Fruit fly (Drosophila melanogaster) whole organism, pupa: ENCODE data around the gene CG17816.

Experiments
- CG10348 ChIP-seq: fragments of 200-800 bp; sonication (Bioruptor generic); IDR thresholded peaks from 2 replicates; pipeline ENCODE4 v1.3.6; 2022; ENCODE audit warnings: missing biosample characterization, missing genetic modification characterization
- CG12605 ChIP-seq: fragments of 200-800 bp; sonication (Bioruptor generic); IDR thresholded peaks from 2 replicates; pipeline ENCODE4 v1.3.6; 2022; ENCODE audit warnings: missing biosample characterization, missing genetic modification characterization
- CG13204 ChIP-seq: fragments of 200-800 bp; sonication (Bioruptor generic); optimal IDR thresholded peaks from 2 replicates; lab custom pipeline; 2018; ENCODE audit warnings: missing biosample characterization, mild to moderate bottlenecking, missing genetic modification characterization, moderate library complexity
- CG14655 ChIP-seq: fragments of 200-800 bp; sonication (Bioruptor generic); optimal IDR thresholded peaks from 3 replicates; lab custom pipeline; 2017; ENCODE audit warnings: mild to moderate bottlenecking, missing biosample characterization, missing genetic modification reagents, missing genetic modification characterization
- CG15710 ChIP-seq: fragments of 200-800 bp; sonication (Bioruptor generic); optimal IDR thresholded peaks from 2 replicates; lab custom pipeline; 2018; ENCODE audit warnings: missing biosample characterization, mild to moderate bottlenecking, missing genetic modification characterization, moderate library complexity
- CG17806 ChIP-seq: fragments of 200-800 bp; sonication (Bioruptor generic); optimal IDR thresholded peaks from 2 replicates; lab custom pipeline; 2018; ENCODE audit warnings: missing biosample characterization, mild to moderate bottlenecking, missing genetic modification characterization, moderate library complexity
- CG32121 ChIP-seq: fragments of 200-800 bp; sonication (Bioruptor generic); IDR thresholded peaks from 2 replicates; pipeline ENCODE4 v1.3.6; 2022; ENCODE audit warnings: missing biosample characterization, missing genetic modification characterization
- CG34367 ChIP-seq: fragments of 200-800 bp; sonication (Bioruptor generic); optimal IDR thresholded peaks from 2 replicates; lab custom pipeline; 2018; ENCODE audit warnings: missing biosample characterization, mild to moderate bottlenecking, missing genetic modification characterization
- CG4496 ChIP-seq: fragments of 200-800 bp; sonication (Bioruptor generic); IDR thresholded peaks from 3 replicates; pipeline ENCODE4 v1.3.6; 2022; ENCODE audit warnings: missing biosample characterization, missing genetic modification characterization
- CG8159 ChIP-seq: fragments of 200-800 bp; sonication (Bioruptor generic); optimal IDR thresholded peaks from 3 replicates; lab custom pipeline; 2018; ENCODE audit warnings: missing biosample characterization, mild to moderate bottlenecking, missing genetic modification characterization, moderate library complexity
- CG8301 ChIP-seq: fragments of 200-800 bp; sonication (Bioruptor generic); optimal IDR thresholded peaks from 2 replicates; lab custom pipeline; 2018; ENCODE audit warnings: missing biosample characterization, mild to moderate bottlenecking, missing genetic modification characterization
- CG9948 ChIP-seq: fragments of 200-800 bp; sonication (Bioruptor generic); optimal IDR thresholded peaks from 2 replicates; lab custom pipeline; 2018; ENCODE audit warnings: missing biosample characterization, mild to moderate bottlenecking, missing genetic modification characterization, moderate library complexity
- D1 ChIP-seq: fragments of 200-800 bp; sonication (Bioruptor generic); optimal IDR thresholded peaks from 2 replicates; lab custom pipeline; 2018; ENCODE audit warnings: missing biosample characterization, mild to moderate bottlenecking, missing genetic modification characterization, moderate library complexity
- EcR ChIP-seq: fragments of 200-800 bp; sonication (Bioruptor generic); optimal IDR thresholded peaks from 3 replicates; lab custom pipeline; 2019; ENCODE audit warnings: missing biosample characterization, missing genetic modification characterization, mild to moderate bottlenecking, moderate library complexity, missing genetic modification reagents
- Ets98B ChIP-seq: fragments of 200-800 bp; sonication (Bioruptor generic); IDR thresholded peaks from 2 replicates; pipeline ENCODE4 v1.3.6; 2022; ENCODE audit warnings: missing biosample characterization, missing genetic modification characterization
- Pif1A ChIP-seq: fragments of 200-800 bp; sonication (Bioruptor generic); optimal IDR thresholded peaks from 3 replicates; lab custom pipeline; 2016; ENCODE audit warnings: missing biosample characterization, missing genetic modification characterization
- Pif1B ChIP-seq: fragments of 200-800 bp; sonication (Bioruptor generic); optimal IDR thresholded peaks from 3 replicates; lab custom pipeline; 2016; ENCODE audit warnings: missing biosample characterization, missing genetic modification characterization
- Snoo ChIP-seq: fragments of 200-800 bp; sonication (Bioruptor generic); optimal IDR thresholded peaks from 3 replicates; lab custom pipeline; 2017; ENCODE audit warnings: missing biosample characterization, mild to moderate bottlenecking, missing genetic modification characterization, inconsistent platforms
- fd96Ca ChIP-seq: fragments of 200-800 bp; sonication (Bioruptor generic); IDR thresholded peaks from 3 replicates; pipeline ENCODE4 v1.3.6; 2022; ENCODE audit warnings: missing biosample characterization, missing genetic modification characterization
- gl ChIP-seq: fragments of 200-800 bp; sonication (Bioruptor generic); optimal IDR thresholded peaks from 2 replicates; lab custom pipeline; 2018; ENCODE audit warnings: missing biosample characterization, mild to moderate bottlenecking, missing genetic modification characterization
- rn ChIP-seq: fragments of 200-800 bp; sonication (Bioruptor generic); IDR thresholded peaks from 2 replicates; pipeline ENCODE4 v1.3.6; 2022; ENCODE audit warnings: missing biosample characterization, missing genetic modification characterization

CG17816 gene

dm6 chr3R:7886167-7886858, at the start of gene CG17816:
TSS of gene CG17816 (minus strand) at chr3R:7886733.
- TF ChIP-seq CG13204 (peak; percentile 12), EcR (GFP tag; lab: Kevin White, UChicago) (peak; percentile 28), CG12605 (no peak; the same call in 1 of the 2 replicates), CG4496 (peak; percentile 61; the same call in 2 of the 3 replicates)

DNA sequence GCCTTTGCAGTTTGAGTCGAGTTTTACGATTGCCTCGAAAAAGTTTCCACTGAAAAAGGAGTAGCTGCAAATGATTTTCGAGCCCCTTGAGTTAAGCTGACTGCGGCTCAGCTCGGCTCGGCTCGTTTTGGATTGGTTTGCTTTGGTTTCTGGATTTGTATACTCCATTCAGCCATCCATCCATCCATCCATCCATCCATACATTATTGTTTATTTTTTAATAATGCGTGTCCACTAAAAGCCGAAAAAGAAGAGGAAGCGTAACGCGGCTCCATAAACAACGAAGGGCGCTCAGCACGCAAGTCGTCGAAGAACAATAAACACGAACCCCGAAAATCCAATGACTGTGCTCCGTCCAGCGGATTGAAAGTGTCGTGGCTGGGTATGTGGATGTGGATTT, 39.8 kb upstream of the CG17816 start:
- TF ChIP-seq CG17806 (tag; lab: Kevin White, UChicago), result no peak
- no peak for TF ChIP-seq rn (GFP tag; lab: Robert Waterston, UW)
- TF ChIP-seq CG8301, result no peak
- TF ChIP-seq CG14655 (GFP tag; lab: Kevin White, UChicago), result no peak
- TF ChIP-seq CG9948 (tag; lab: Kevin White, UChicago), result no peak
- TF ChIP-seq CG4496, result no peak
- TF ChIP-seq gl (tag; lab: Kevin White, UChicago), result no peak
- TF ChIP-seq CG15710 (tag; lab: Kevin White, UChicago), result no peak
- TF ChIP-seq CG13204, result no peak
- no peak for TF ChIP-seq CG8159 (tag; lab: Kevin White, UChicago)
- TF ChIP-seq fd96Ca (GFP tag; lab: Robert Waterston, UW), result no peak
- TF ChIP-seq CG34367 (tag; lab: Kevin White, UChicago), result no peak
- no peak for TF ChIP-seq Pif1A (GFP tag; lab: Kevin White, UChicago)
- TF ChIP-seq EcR (GFP tag; lab: Kevin White, UChicago), result no peak
- no peak for TF ChIP-seq CG32121 (GFP tag; lab: Robert Waterston, UW)
- TF ChIP-seq CG12605, result no peak
- TF ChIP-seq Pif1B (GFP tag; lab: Kevin White, UChicago), result no peak

- TF ChIP-seq CG32121 (GFP tag; lab: Robert Waterston, UW) (no peak), Snoo (tag; lab: Kevin White, UChicago) (no peak), CG8301 (no peak), Pif1B (GFP tag; lab: Kevin White, UChicago) (no peak), EcR (GFP tag; lab: Kevin White, UChicago) (no peak), CG8159 (tag; lab: Kevin White, UChicago) (no peak), CG13204 (no peak), rn (GFP tag; lab: Robert Waterston, UW) (no peak), CG17806 (tag; lab: Kevin White, UChicago) (no peak), Pif1A (GFP tag; lab: Kevin White, UChicago) (no peak), CG15710 (tag; lab: Kevin White, UChicago) (no peak), Ets98B (no peak), D1 (no peak), CG4496 (no peak), fd96Ca (GFP tag; lab: Robert Waterston, UW) (no peak), CG34367 (tag; lab: Kevin White, UChicago) (no peak), gl (tag; lab: Kevin White, UChicago) (no peak), CG9948 (tag; lab: Kevin White, UChicago) (no peak)
These were observed 33.7 kb upstream of the CG17816 start, which contains the start of the genes CG10445 and lds for dm6 chr3R:7920196-7920595. TSS of gene CG10445 (minus strand) at chr3R:7920299. TSS of gene lds (plus strand) at chr3R:7920431.

DNA sequence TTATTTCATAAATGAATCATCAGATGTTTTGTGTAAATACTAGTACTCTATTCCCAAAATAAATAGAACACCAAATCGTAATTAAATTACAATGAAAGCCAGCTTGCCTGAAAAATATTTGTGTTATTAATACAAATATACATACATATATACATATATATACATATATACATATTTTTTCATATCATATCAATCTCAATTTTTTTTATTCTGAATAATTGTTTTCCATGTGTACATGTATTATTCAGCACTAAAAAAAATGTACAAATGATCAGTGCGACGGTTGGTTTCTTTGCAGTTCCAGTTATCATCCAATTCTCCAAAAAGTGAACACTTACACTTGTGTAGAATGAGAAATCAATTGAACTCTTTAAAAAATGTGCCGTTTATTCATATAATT, 27.0 kb upstream of the CG17816 start, which contains the start of gene kipf:
TSS of gene kipf (plus strand) at position 301 of the 400 bp plus-strand sequence.
- TF ChIP-seq Pif1A (GFP tag; lab: Kevin White, UChicago) (no peak), CG32121 (GFP tag; lab: Robert Waterston, UW) (no peak), CG9948 (tag; lab: Kevin White, UChicago) (no peak), CG8301 (no peak), CG4496 (no peak), rn (GFP tag; lab: Robert Waterston, UW) (no peak), gl (tag; lab: Kevin White, UChicago) (no peak), CG17806 (tag; lab: Kevin White, UChicago) (no peak), Pif1B (GFP tag; lab: Kevin White, UChicago) (no peak), EcR (GFP tag; lab: Kevin White, UChicago) (no peak), CG13204 (no peak)

DNA sequence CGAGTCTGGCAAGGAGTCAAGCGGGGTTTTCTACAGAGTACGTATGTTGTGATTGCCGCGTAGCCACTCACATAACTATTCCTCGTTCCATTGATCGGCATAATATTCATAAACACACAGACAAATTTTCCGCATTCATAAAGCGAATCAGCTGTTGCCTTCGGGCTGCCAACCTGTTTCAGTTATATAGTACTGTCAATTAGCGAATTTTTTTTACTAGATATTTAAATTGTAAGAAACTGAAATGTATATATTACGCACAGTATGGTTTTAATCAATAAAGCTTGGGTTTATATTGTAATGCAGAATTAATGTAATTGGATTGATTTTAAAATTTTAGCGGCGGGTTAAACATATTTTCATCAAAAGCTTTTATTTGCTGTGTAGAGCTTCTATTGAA, 26.6 kb upstream of the CG17816 start, which contains the start of gene Rfk:
TSS of gene Rfk (minus strand) at position 152 of the 400 bp plus-strand sequence.
- TF ChIP-seq CG4496, result no peak
- TF ChIP-seq EcR (GFP tag; lab: Kevin White, UChicago), result no peak
- TF ChIP-seq CG17806 (tag; lab: Kevin White, UChicago), result no peak
- TF ChIP-seq D1, result no peak
- TF ChIP-seq CG9948 (tag; lab: Kevin White, UChicago), result no peak
- no peak for TF ChIP-seq CG8159 (tag; lab: Kevin White, UChicago)
- TF ChIP-seq CG10348 (GFP tag; lab: Robert Waterston, UW), result no peak
- no peak for TF ChIP-seq Ets98B

- peak; percentile 35 for TF ChIP-seq EcR (GFP tag; lab: Kevin White, UChicago)
- no peak for TF ChIP-seq CG32121 (GFP tag; lab: Robert Waterston, UW)
- TF ChIP-seq CG4496, result peak; percentile 37; the same call in 1 of the 3 replicates
These were observed 24.9 kb upstream of the CG17816 start, which contains the start of gene Prat for dm6 chr3R:7911482-7911881. TSS of gene Prat (minus strand) at chr3R:7911779.
